Worm (Caenorhabditis elegans): ENCODE results near the gene tofu-6.
A peak's percentile ranks its signal among the peaks of the same experiment; 100 is the strongest.

Gene tofu-6

ce11 chrII:5429522-5430257 lies 8.6 kb downstream of the tofu-6 start, which contains the start of the genes F07F6.4 and F07F6.2 (continued):
- TF ChIP-seq C16A3.4 (tag; optimal IDR thresholded peaks at IDR 0.05) (no peak), nhr-19 (GFP tag; conservative IDR thresholded peaks at IDR 0.05) (no peak), hpl-2 (GFP tag; optimal IDR thresholded peaks at IDR 0.05) (no peak), ama-1 (optimal IDR thresholded peaks at IDR 0.05) (no peak), dpl-1 (GFP tag; optimal IDR thresholded peaks at IDR 0.05) (peak; percentile 30 to 64 (median 42)), aly-2 (tag; optimal IDR thresholded peaks at IDR 0.05) (no peak), pqm-1 (tag; optimal IDR thresholded peaks at IDR 0.05) (no peak), tlp-1 (tag; optimal IDR thresholded peaks at IDR 0.05) (no peak), rnt-1 (tag; optimal IDR thresholded peaks at IDR 0.05) (peak; percentile 20), egl-13 (tag; optimal IDR thresholded peaks at IDR 0.05) (no peak), nhr-85 (tag) (no peak), sup-37 (GFP tag; optimal IDR thresholded peaks at IDR 0.05) (no peak), isw-1 (GFP tag; IDR thresholded peaks at IDR 0.05) (no peak), unc-62 (GFP tag; optimal IDR thresholded peaks at IDR 0.05) (no peak), jun-1 (tag; optimal IDR thresholded peaks at IDR 0.05) (no peak), lin-39 (tag; optimal IDR thresholded peaks at IDR 0.05) (no peak), lir-3 (tag; optimal IDR thresholded peaks at IDR 0.05; ENCODE audit: poor library complexity) (no peak), ets-5 (GFP tag; IDR thresholded peaks at IDR 0.05) (no peak), unc-130 (tag; optimal IDR thresholded peaks at IDR 0.05) (peak; percentile 53), nhr-20 (tag; optimal IDR thresholded peaks at IDR 0.05) (no peak), mab-9 (GFP tag; IDR thresholded peaks at IDR 0.05) (no peak), lin-35 (GFP tag; optimal IDR thresholded peaks at IDR 0.05) (peak; percentile 44 to 63), lin-15B (tag; optimal IDR thresholded peaks at IDR 0.05) (no peak), lin-14 (GFP tag; optimal IDR thresholded peaks at IDR 0.05) (no peak), nhr-84 (tag; optimal IDR thresholded peaks at IDR 0.05) (no peak), zag-1 (tag; optimal IDR thresholded peaks at IDR 0.05) (no peak), fkh-8 (tag; optimal IDR thresholded peaks at IDR 0.05) (no peak)

- TF ChIP-seq aly-2 (tag; optimal IDR thresholded peaks at IDR 0.05) (no peak), lin-13 (GFP tag; optimal IDR thresholded peaks at IDR 0.05) (no peak), C16A3.4 (tag; optimal IDR thresholded peaks at IDR 0.05) (no peak), ztf-11 (tag; optimal IDR thresholded peaks at IDR 0.05) (no peak), ama-1 (optimal IDR thresholded peaks at IDR 0.05) (no peak), aha-1 (tag; optimal IDR thresholded peaks at IDR 0.05) (no peak), snu-23 (GFP tag; optimal IDR thresholded peaks at IDR 0.05) (no peak), zip-4 (GFP tag; optimal IDR thresholded peaks at IDR 0.05) (no peak), grh-1 (GFP tag; IDR thresholded peaks at IDR 0.05) (no peak), C34B4.2 (tag; optimal IDR thresholded peaks at IDR 0.05) (no peak), tbx-2 (tag; optimal IDR thresholded peaks at IDR 0.05) (no peak), ces-1 (GFP tag; optimal IDR thresholded peaks at IDR 0.05) (no peak), sox-4 (tag; optimal IDR thresholded peaks at IDR 0.05) (no peak), nhr-12 (tag; optimal IDR thresholded peaks at IDR 0.05) (no peak), mep-1 (tag; optimal IDR thresholded peaks at IDR 0.05) (no peak), elt-2 (tag; optimal IDR thresholded peaks at IDR 0.05) (no peak), F16B12.6 (tag; optimal IDR thresholded peaks at IDR 0.05) (no peak), nhr-19 (GFP tag; conservative IDR thresholded peaks at IDR 0.05) (no peak)
Measured at ce11 chrII:5433069-5433468, 12.0 kb downstream of the tofu-6 start, which contains the start of gene srx-114. TSS of gene srx-114 (minus strand) at chrII:5433169.

Data from whole organism, L1 larva.